Worm (Caenorhabditis elegans) whole organism, early embryonic: ENCODE results near the gene pcm-1.

Source experiments
- B0310.2 ChIP-seq: sonication (generic microtip); optimal IDR thresholded peaks from 2 replicates; lab custom pipeline; 2016; ENCODE audit warnings: mild to moderate bottlenecking, missing genetic modification characterization, missing compliant biosample characterization
- F13C5.2 ChIP-seq: sonication (generic microtip); optimal IDR thresholded peaks from 2 replicates; lab custom pipeline; 2017; ENCODE audit warnings: mild to moderate bottlenecking, missing genetic modification characterization, inconsistent platforms, missing compliant biosample characterization
- aly-1 ChIP-seq: sonication (generic microtip); optimal IDR thresholded peaks from 2 replicates; lab custom pipeline; 2016; ENCODE audit warnings: missing genetic modification characterization, missing compliant biosample characterization
- ama-1 ChIP-seq: fragments of 150-350 bp; optimal IDR thresholded peaks from 2 replicates; lab custom pipeline; 2014
- ceh-13 ChIP-seq: fragments of 200-800 bp; sonication (Bioruptor generic); optimal IDR thresholded peaks from 2 replicates; lab custom pipeline; 2018; ENCODE audit warnings: mild to moderate bottlenecking, missing genetic modification characterization, missing compliant biosample characterization
- ets-7 ChIP-seq: sonication (generic microtip); optimal IDR thresholded peaks from 2 replicates; lab custom pipeline; 2016; ENCODE audit warnings: missing genotype, missing genetic modification characterization, missing compliant biosample characterization
- flt-1 ChIP-seq: fragments of 200-800 bp; sonication (Bioruptor generic); IDR thresholded peaks from 2 replicates; pipeline ENCODE4 v1.3.6; 2022; ENCODE audit warnings: missing genetic modification characterization, missing compliant biosample characterization
- hmg-4 ChIP-seq: fragments of 200-800 bp; sonication (Bioruptor generic); optimal IDR thresholded peaks from 2 replicates; lab custom pipeline; 2018; ENCODE audit warnings: mild to moderate bottlenecking, missing genetic modification characterization, missing compliant biosample characterization
- pes-1 ChIP-seq: fragments of 200-800 bp; sonication (Bioruptor generic); IDR thresholded peaks from 2 replicates; pipeline ENCODE4 v1.3.6; 2022; ENCODE audit warnings: missing genetic modification reagents, missing genetic modification characterization, missing compliant biosample characterization
- sea-1 ChIP-seq: fragments of 200-800 bp; sonication (Bioruptor generic); conservative IDR thresholded peaks from 2 replicates; pipeline ENCODE4 v1.3.6; 2022; ENCODE audit warnings: missing genetic modification characterization, missing compliant biosample characterization
- tbx-11 ChIP-seq: fragments of 200-800 bp; sonication (Bioruptor generic); IDR thresholded peaks from 2 replicates; pipeline ENCODE4 v1.3.6; 2022; ENCODE audit warnings: missing genetic modification characterization, missing compliant biosample characterization
- tbx-37 ChIP-seq: fragments of 200-800 bp; sonication (Bioruptor generic); conservative IDR thresholded peaks from 2 replicates; pipeline ENCODE4 v1.3.6; 2022; ENCODE audit warnings: missing genetic modification reagents, missing genetic modification characterization, missing compliant biosample characterization
- tra-4 ChIP-seq: sonication (generic microtip); optimal IDR thresholded peaks from 2 replicates; lab custom pipeline; 2017; ENCODE audit warnings: missing genetic modification characterization, missing compliant biosample characterization

DNA sequence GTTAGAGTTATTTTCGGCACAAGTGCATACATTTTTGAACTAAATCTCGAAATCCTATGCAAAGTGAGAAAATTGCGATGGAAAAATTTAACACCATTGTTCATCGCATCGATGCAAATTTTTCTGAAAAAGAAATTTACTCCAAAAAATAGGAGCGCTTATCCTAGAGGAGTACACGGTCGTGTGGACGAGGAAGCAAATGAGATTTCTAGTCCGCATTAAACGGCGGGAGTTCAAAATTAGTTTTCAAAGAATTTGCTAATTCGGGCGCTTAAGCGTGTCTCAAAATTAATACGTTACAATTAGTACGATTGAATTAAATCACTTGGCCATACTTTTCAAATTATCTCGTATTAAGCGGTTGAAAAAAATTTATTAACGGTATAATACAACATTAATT is 46.0 kb downstream of the pcm-1 start, which contains the start of gene lrpr-1:
- TF ChIP-seq ama-1 (no peak), B0310.2 (tag; lab: Kevin White, UChicago) (no peak), tra-4 (no peak), ets-7 (tag; lab: Kevin White, UChicago) (no peak), pes-1 (GFP tag; lab: Robert Waterston, UW) (no peak; the same call in 1 of the 2 replicates), F13C5.2 (tag; lab: Kevin White, UChicago) (no peak), flt-1 (GFP tag; lab: Robert Waterston, UW) (peak; percentile 50; the same call in 1 of the 2 replicates), sea-1 (GFP tag; lab: Robert Waterston, UW) (no peak), aly-1 (no peak), tbx-11 (no peak), hmg-4 (GFP tag; lab: Kevin White, UChicago) (no peak), tbx-37 (GFP tag; lab: Robert Waterston, UW) (peak; percentile 88), ceh-13 (GFP tag; lab: Kevin White, UChicago) (no peak)
